Worm (Caenorhabditis elegans) whole organism, mixed stage, embryonic: ENCODE results near the gene Y4C6B.3.

Experiments
- flh-1 ChIP-seq: fragments of 200-800 bp; sonication (Bioruptor generic); optimal IDR thresholded peaks from 2 replicates; lab custom pipeline; 2018; ENCODE audit warnings: mild to moderate bottlenecking, missing genetic modification characterization, moderate library complexity, missing compliant biosample characterization
- lsy-2 ChIP-seq: fragments of 150-350 bp; optimal IDR thresholded peaks from 2 replicates; lab custom pipeline; 2014; ENCODE audit warnings: missing biosample characterization, missing genetic modification characterization
- mep-1 ChIP-seq: fragments of 150-350 bp; optimal IDR thresholded peaks from 2 replicates; lab custom pipeline; 2017; ENCODE audit warnings: missing biosample characterization, missing genetic modification reagents, missing genetic modification characterization, inconsistent platforms
- nhr-12 ChIP-seq: fragments of 150-350 bp; optimal IDR thresholded peaks from 2 replicates; lab custom pipeline; 2014; ENCODE audit warnings: missing biosample characterization, missing genetic modification characterization
- nhr-237 ChIP-seq: fragments of 150-350 bp; optimal IDR thresholded peaks from 2 replicates; lab custom pipeline; 2014; ENCODE audit warnings: missing biosample characterization, missing genetic modification characterization
- nhr-28 ChIP-seq: fragments of 150-350 bp; optimal IDR thresholded peaks from 2 replicates; lab custom pipeline; 2014; ENCODE audit warnings: missing biosample characterization, missing genetic modification characterization
- pha-4 ChIP-seq: fragments of 150-350 bp; optimal IDR thresholded peaks from 2 replicates; lab custom pipeline; 2018; ENCODE audit warnings: missing biosample characterization, missing genetic modification reagents, missing genetic modification characterization
- tbx-8 ChIP-seq: fragments of 200-800 bp; sonication (Bioruptor generic); optimal IDR thresholded peaks from 2 replicates; lab custom pipeline; 2018; ENCODE audit warnings: mild to moderate bottlenecking, missing genetic modification characterization, moderate library complexity, missing compliant biosample characterization
- unc-39 ChIP-seq: fragments of 150-350 bp; optimal IDR thresholded peaks from 2 replicates; lab custom pipeline; 2014; ENCODE audit warnings: missing biosample characterization, missing genetic modification characterization
- unc-62 ChIP-seq: fragments of 150-350 bp; optimal IDR thresholded peaks from 2 replicates; lab custom pipeline; 2014; ENCODE audit warnings: missing biosample characterization, missing genetic modification reagents, missing genetic modification characterization
- zip-8 ChIP-seq: fragments of 150-350 bp; optimal IDR thresholded peaks from 2 replicates; lab custom pipeline; 2014; ENCODE audit warnings: missing biosample characterization, missing genetic modification characterization
- ztf-11 ChIP-seq: fragments of 150-350 bp; optimal IDR thresholded peaks from 2 replicates; lab custom pipeline; 2014; ENCODE audit warnings: missing biosample characterization, missing genetic modification characterization

- TF ChIP-seq mep-1 (no peak), nhr-237 (tag; lab: Kevin White, UChicago) (no peak), zip-8 (tag; lab: Kevin White, UChicago) (no peak), unc-39 (tag; lab: Kevin White, UChicago) (no peak), unc-62 (no peak), tbx-8 (GFP tag; lab: Kevin White, UChicago) (no peak), nhr-28 (no peak), ztf-11 (no peak), pha-4 (tag; lab: Kevin White, UChicago) (no peak), flh-1 (no peak), lsy-2 (tag; lab: Kevin White, UChicago) (no peak), nhr-12 (tag; lab: Kevin White, UChicago) (no peak)
Measured at ce11 chrIV:5318835-5319303, 13.4 kb upstream of the Y4C6B.3 start, which contains the start of gene slc-46A.
